Worm (Caenorhabditis elegans) whole organism, young adult: ENCODE results near the gene nduf-9.

Experiments
- F10E7.11 ChIP-seq: sonication (generic microtip); optimal IDR thresholded peaks from 2 replicates; lab custom pipeline; 2017; ENCODE audit warnings: mild to moderate bottlenecking, missing genetic modification characterization, moderate library complexity, missing compliant biosample characterization
- F57C9.4 ChIP-seq: sonication (generic microtip); optimal IDR thresholded peaks from 2 replicates; lab custom pipeline; 2017; ENCODE audit warnings: mild to moderate bottlenecking, missing genetic modification characterization, missing compliant biosample characterization
- Y95B8A.8 ChIP-seq: fragments of 200-800 bp; sonication (Bioruptor generic); IDR thresholded peaks from 2 replicates; pipeline ENCODE4 v1.3.6; 2022; ENCODE audit warnings: missing genetic modification reagents, missing genetic modification characterization, missing compliant biosample characterization
- akir-1 ChIP-seq: fragments of 200-800 bp; sonication (Bioruptor generic); optimal IDR thresholded peaks from 2 replicates; lab custom pipeline; 2018; ENCODE audit warnings: mild to moderate bottlenecking, missing genetic modification characterization, moderate library complexity, missing compliant biosample characterization
- ceh-40 ChIP-seq: fragments of 200-800 bp; sonication (Bioruptor generic); IDR thresholded peaks from 2 replicates; pipeline ENCODE4 v1.3.6; 2022; ENCODE audit warnings: missing genetic modification characterization, missing compliant biosample characterization
- dpl-1 ChIP-seq: fragments of 150-350 bp; optimal IDR thresholded peaks from 2 replicates; lab custom pipeline; 2014; ENCODE audit warnings: missing biosample characterization, missing genetic modification reagents, missing genetic modification characterization
- ets-4 ChIP-seq: fragments of 200-800 bp; sonication (Bioruptor generic); optimal IDR thresholded peaks from 2 replicates; lab custom pipeline; 2018; ENCODE audit warnings: mild to moderate bottlenecking, missing genetic modification characterization, missing compliant biosample characterization
- lin-35 ChIP-seq, 3 experiments: fragments of 150-350 bp in 2 of 3; sonication (generic microtip) in 1 of 3; optimal IDR thresholded peaks; 2 replicates each; lab custom pipeline; 2014 to 2018; ENCODE audit warnings: missing biosample characterization in 3 of 3, missing genetic modification characterization in 3 of 3, missing genetic modification reagents in 3 of 3
- nfya-1 ChIP-seq: sonication (generic microtip); optimal IDR thresholded peaks from 2 replicates; lab custom pipeline; 2017; ENCODE audit warnings: antibody characterized with exemption, missing compliant biosample characterization, missing genetic modification characterization, borderline replicate concordance; ENCODE audit not compliant: insufficient read depth
- sea-2 ChIP-seq: fragments of 200-800 bp; sonication (Bioruptor generic); IDR thresholded peaks from 2 replicates; pipeline ENCODE4 v1.3.6; 2022; ENCODE audit warnings: missing genetic modification characterization, missing compliant biosample characterization
- somi-1 ChIP-seq: fragments of 200-800 bp; sonication (Bioruptor generic); optimal IDR thresholded peaks from 2 replicates; lab custom pipeline; 2018; ENCODE audit warnings: mild to moderate bottlenecking, missing genetic modification characterization, missing compliant biosample characterization
- tlf-1 ChIP-seq: fragments of 200-800 bp; sonication (Bioruptor generic); optimal IDR thresholded peaks from 2 replicates; lab custom pipeline; 2018; ENCODE audit warnings: mild to moderate bottlenecking, missing genetic modification characterization, missing compliant biosample characterization

ce11 chrIII:3224102-3224501, 24.3 kb downstream of the nduf-9 start:
- TF ChIP-seq sea-2 (GFP tag; lab: Robert Waterston, UW) (no peak), lin-35 (GFP tag; optimal IDR thresholded peaks at IDR 0.05; lab: Kevin White, UChicago) (no peak), nfya-1 (no peak), ceh-40 (GFP tag; lab: Robert Waterston, UW) (no peak), somi-1 (GFP tag; lab: Kevin White, UChicago) (no peak), F57C9.4 (no peak), dpl-1 (no peak), ets-4 (no peak), tlf-1 (GFP tag; lab: Kevin White, UChicago) (no peak), F10E7.11 (no peak), akir-1 (GFP tag; lab: Kevin White, UChicago) (no peak), Y95B8A.8 (no peak)
